Worm (Caenorhabditis elegans) whole organism, L3 larva: ENCODE measurements around the gene hst-6.

Source experiments
- R02D3.7 ChIP-seq: fragments of 150-350 bp; optimal IDR thresholded peaks from 2 replicates; lab custom pipeline; 2014; ENCODE audit warnings: missing biosample characterization, missing genetic modification characterization
- ZK546.5 ChIP-seq: sonication (generic microtip); optimal IDR thresholded peaks from 2 replicates; lab custom pipeline; 2017; ENCODE audit warnings: missing biosample characterization, missing genetic modification characterization
- aly-2 ChIP-seq: fragments of 150-350 bp; optimal IDR thresholded peaks from 2 replicates; lab custom pipeline; 2014; ENCODE audit warnings: missing biosample characterization, missing genetic modification characterization
- ama-1 ChIP-seq: fragments of 150-350 bp; optimal IDR thresholded peaks from 2 replicates; lab custom pipeline; 2018
- ceh-28 ChIP-seq: fragments of 150-350 bp; optimal IDR thresholded peaks from 2 replicates; lab custom pipeline; 2014; ENCODE audit warnings: missing biosample characterization, missing genetic modification reagents, missing genetic modification characterization
- ceh-82 ChIP-seq: fragments of 150-350 bp; optimal IDR thresholded peaks from 2 replicates; lab custom pipeline; 2014; ENCODE audit warnings: missing biosample characterization, missing genetic modification characterization
- daf-12 ChIP-seq: fragments of 150-350 bp; optimal IDR thresholded peaks from 2 replicates; lab custom pipeline; 2014; ENCODE audit warnings: missing biosample characterization, missing genetic modification reagents, missing genetic modification characterization
- egl-27 ChIP-seq: sonication (generic microtip); optimal IDR thresholded peaks from 4 replicates; lab custom pipeline; 2017; ENCODE audit warnings: missing biosample characterization, missing genetic modification reagents, missing genetic modification characterization
- egl-5 ChIP-seq: fragments of 150-350 bp; optimal IDR thresholded peaks from 2 replicates; lab custom pipeline; 2017; ENCODE audit warnings: missing biosample characterization, missing genetic modification reagents, missing genetic modification characterization, inconsistent platforms
- elt-1 ChIP-seq: fragments of 150-350 bp; optimal IDR thresholded peaks from 2 replicates; lab custom pipeline; 2014; ENCODE audit warnings: missing biosample characterization, missing genetic modification characterization
- elt-2 ChIP-seq: sonication (generic microtip); optimal IDR thresholded peaks from 2 replicates; lab custom pipeline; 2016; ENCODE audit warnings: missing genetic modification reagents, mild to moderate bottlenecking, missing genetic modification characterization, missing compliant biosample characterization
- elt-3 ChIP-seq, 3 experiments: fragments of 150-350 bp in 1 of 3; sonication (generic microtip) in 2 of 3; optimal IDR thresholded peaks; 2 replicates in 2 of 3; 4 replicates in 1 of 3; lab custom pipeline; 2014 to 2017; ENCODE audit warnings: missing biosample characterization in 3 of 3, missing genetic modification characterization in 3 of 3
- eor-1 ChIP-seq, 2 experiments: fragments of 150-350 bp; optimal IDR thresholded peaks; 2 replicates each; lab custom pipeline; 2014 to 2018; ENCODE audit warnings: missing biosample characterization in 2 of 2, missing genetic modification characterization in 2 of 2
- fkh-10 ChIP-seq: sonication (generic microtip); optimal IDR thresholded peaks from 2 replicates; lab custom pipeline; 2017; ENCODE audit warnings: missing biosample characterization, missing genetic modification reagents, missing genetic modification characterization
- fos-1 ChIP-seq: fragments of 150-350 bp; optimal IDR thresholded peaks from 2 replicates; lab custom pipeline; 2014; ENCODE audit warnings: missing biosample characterization, missing genetic modification characterization
- hmg-11 ChIP-seq: sonication (generic microtip); optimal IDR thresholded peaks from 2 replicates; lab custom pipeline; 2016; ENCODE audit warnings: missing genetic modification characterization, missing compliant biosample characterization
- jun-1 ChIP-seq: fragments of 150-350 bp; optimal IDR thresholded peaks from 2 replicates; lab custom pipeline; 2014; ENCODE audit warnings: missing biosample characterization, missing genetic modification reagents, missing genetic modification characterization
- lin-15B ChIP-seq: fragments of 150-350 bp; optimal IDR thresholded peaks from 2 replicates; lab custom pipeline; 2014; ENCODE audit warnings: missing biosample characterization, missing genetic modification characterization
- lin-39 ChIP-seq: fragments of 150-350 bp; optimal IDR thresholded peaks from 2 replicates; lab custom pipeline; 2018; ENCODE audit warnings: missing biosample characterization, missing genetic modification reagents, missing genetic modification characterization
- lsy-12 ChIP-seq: sonication (generic microtip); optimal IDR thresholded peaks from 2 replicates; lab custom pipeline; 2016; ENCODE audit warnings: mild to moderate bottlenecking, missing genetic modification characterization, missing compliant biosample characterization
- mdl-1 ChIP-seq: fragments of 150-350 bp; optimal IDR thresholded peaks from 2 replicates; lab custom pipeline; 2014; ENCODE audit warnings: missing biosample characterization, missing genetic modification characterization
- mml-1 ChIP-seq: fragments of 150-350 bp; sonication (generic microtip); optimal IDR thresholded peaks from 3 replicates; lab custom pipeline; 2014; ENCODE audit warnings: missing biosample characterization, missing genetic modification characterization
- nfya-1 ChIP-seq: sonication (generic microtip); optimal IDR thresholded peaks from 2 replicates; lab custom pipeline; 2017; ENCODE audit warnings: missing genetic modification characterization, mild to moderate bottlenecking, missing compliant biosample characterization, antibody characterized with exemption, moderate library complexity; ENCODE audit not compliant: insufficient read depth
- nhr-11 ChIP-seq: fragments of 150-350 bp; optimal IDR thresholded peaks from 2 replicates; lab custom pipeline; 2014; ENCODE audit warnings: missing biosample characterization, missing genetic modification characterization
- nhr-12 ChIP-seq: fragments of 150-350 bp; optimal IDR thresholded peaks from 2 replicates; lab custom pipeline; 2014; ENCODE audit warnings: missing biosample characterization, missing genetic modification characterization
- nhr-23 ChIP-seq: fragments of 150-350 bp; optimal IDR thresholded peaks from 2 replicates; lab custom pipeline; 2014; ENCODE audit warnings: missing biosample characterization, missing genetic modification reagents, missing genetic modification characterization
- nhr-25 ChIP-seq: sonication (generic microtip); optimal IDR thresholded peaks from 2 replicates; lab custom pipeline; 2017; ENCODE audit warnings: missing biosample characterization, missing genetic modification characterization
- nhr-28 ChIP-seq: fragments of 150-350 bp; optimal IDR thresholded peaks from 2 replicates; lab custom pipeline; 2014; ENCODE audit warnings: missing biosample characterization, missing genetic modification characterization
- nhr-43 ChIP-seq: sonication (generic microtip); optimal IDR thresholded peaks from 2 replicates; lab custom pipeline; 2016; ENCODE audit warnings: mild to moderate bottlenecking, missing genetic modification characterization, missing compliant biosample characterization; ENCODE audit not compliant: poor library complexity, severe bottlenecking
- nhr-67 ChIP-seq: fragments of 150-350 bp; optimal IDR thresholded peaks from 2 replicates; lab custom pipeline; 2014; ENCODE audit warnings: missing biosample characterization, missing genetic modification characterization
- nhr-76 ChIP-seq: fragments of 150-350 bp; sonication (generic microtip); optimal IDR thresholded peaks from 5 replicates; lab custom pipeline; 2014; ENCODE audit warnings: missing biosample characterization, missing genetic modification characterization
- nhr-77 ChIP-seq: fragments of 150-350 bp; optimal IDR thresholded peaks from 2 replicates; lab custom pipeline; 2014; ENCODE audit warnings: missing biosample characterization, missing genetic modification characterization
- pha-4 ChIP-seq: fragments of 150-350 bp; optimal IDR thresholded peaks from 2 replicates; lab custom pipeline; 2014; ENCODE audit warnings: missing biosample characterization, missing genetic modification reagents, missing genetic modification characterization
- pqm-1 ChIP-seq: fragments of 150-350 bp; optimal IDR thresholded peaks from 2 replicates; lab custom pipeline; 2017; ENCODE audit warnings: missing biosample characterization, missing genetic modification characterization, inconsistent platforms
- sea-2 ChIP-seq: fragments of 150-350 bp; sonication (generic microtip); optimal IDR thresholded peaks from 4 replicates; lab custom pipeline; 2014; ENCODE audit warnings: missing biosample characterization, missing genetic modification reagents, missing genetic modification characterization
- snpc-4 ChIP-seq: fragments of 150-350 bp; optimal IDR thresholded peaks from 2 replicates; lab custom pipeline; 2014; ENCODE audit warnings: missing biosample characterization, missing genetic modification characterization
- tbx-2 ChIP-seq: sonication (generic microtip); optimal IDR thresholded peaks from 2 replicates; lab custom pipeline; 2016; ENCODE audit warnings: mild to moderate bottlenecking, missing genetic modification characterization, missing compliant biosample characterization
- unc-39 ChIP-seq: sonication (generic microtip); optimal IDR thresholded peaks from 4 replicates; lab custom pipeline; 2017; ENCODE audit warnings: missing biosample characterization, missing genetic modification characterization
- zag-1 ChIP-seq: fragments of 150-350 bp; optimal IDR thresholded peaks from 2 replicates; lab custom pipeline; 2014; ENCODE audit warnings: missing biosample characterization, missing genetic modification characterization
- ztf-11 ChIP-seq: fragments of 150-350 bp; optimal IDR thresholded peaks from 2 replicates; lab custom pipeline; 2014; ENCODE audit warnings: missing biosample characterization, missing genetic modification characterization
- ztf-4 ChIP-seq: fragments of 150-350 bp; optimal IDR thresholded peaks from 2 replicates; lab custom pipeline; 2014; ENCODE audit warnings: missing biosample characterization, missing genetic modification characterization

hst-6 gene

ce11 chrX:5275209-5275608 lies at the start of gene hst-6:
hst-6 (plus strand) TSS chrX:5275561.
- TF ChIP-seq pqm-1, result peak; percentile 47
- peak; percentile 72 for TF ChIP-seq nfya-1
- peak; percentile 81 for TF ChIP-seq lin-39 (tag; lab: Kevin White, UChicago)
- TF ChIP-seq nhr-11, result no peak
- peak; percentile 66 for TF ChIP-seq nhr-25 (tag; lab: Kevin White, UChicago)
- TF ChIP-seq eor-1 (tag; optimal IDR thresholded peaks at IDR 0.05; lab: Kevin White, UChicago), result no peak
- TF ChIP-seq elt-2, result peak; percentile 68
- no peak for TF ChIP-seq ceh-82 (tag; lab: Kevin White, UChicago)
- peak; percentile 35 for TF ChIP-seq ceh-28 (tag; lab: Kevin White, UChicago)
- TF ChIP-seq jun-1 (tag; lab: Kevin White, UChicago), result no peak
- TF ChIP-seq lin-15B, result peak; percentile 68
- peak; percentile 40 for TF ChIP-seq nhr-23
- TF ChIP-seq mml-1 (tag; lab: Kevin White, UChicago), result no peak
- TF ChIP-seq egl-5 (tag; lab: Kevin White, UChicago), result peak; percentile 55
- TF ChIP-seq ama-1 (lab: Kevin White, UChicago), result no peak
- TF ChIP-seq unc-39 (tag; lab: Kevin White, UChicago), result no peak
- no peak for TF ChIP-seq fkh-10
- TF ChIP-seq daf-12 (tag; lab: Kevin White, UChicago), result no peak
- peak; percentile 61 for TF ChIP-seq R02D3.7 (tag; lab: Kevin White, UChicago)
- TF ChIP-seq ZK546.5, result no peak
- TF ChIP-seq ztf-11, result no peak
- peak; percentile 75 for TF ChIP-seq snpc-4 (tag; lab: Kevin White, UChicago)
- peak; percentile 29 for TF ChIP-seq nhr-43 (tag; lab: Kevin White, UChicago)
- no peak for TF ChIP-seq nhr-77
- TF ChIP-seq hmg-11, result peak; percentile 78
- TF ChIP-seq pha-4 (tag; lab: Kevin White, UChicago), result peak; percentile 79

DNA sequence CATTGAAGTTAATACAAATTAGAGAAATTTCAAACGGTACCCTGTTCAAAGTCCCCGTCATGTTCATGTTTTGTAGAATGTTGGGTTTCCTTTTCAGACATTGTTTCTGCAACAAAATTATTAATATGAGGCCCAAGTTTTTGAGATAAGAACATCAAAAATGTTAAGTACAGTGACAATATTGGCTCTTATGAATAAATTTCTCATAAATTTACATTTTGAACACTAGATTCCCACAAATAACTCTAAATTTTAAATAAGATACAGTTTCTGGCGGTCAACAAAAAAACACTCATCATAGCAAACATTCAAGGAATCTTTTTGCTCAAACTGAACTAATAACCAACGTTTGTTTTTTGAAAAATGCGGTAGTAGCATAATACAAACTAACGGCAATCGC lies 49.1 kb upstream of the hst-6 start, which contains the start of gene H28G03.3:
H28G03.3 (minus strand) TSS at position 101 of the 400 bp plus-strand sequence.
- no peak for TF ChIP-seq lsy-12 (tag; lab: Kevin White, UChicago)
- no peak for TF ChIP-seq nhr-23
- TF ChIP-seq fos-1, result no peak

DNA sequence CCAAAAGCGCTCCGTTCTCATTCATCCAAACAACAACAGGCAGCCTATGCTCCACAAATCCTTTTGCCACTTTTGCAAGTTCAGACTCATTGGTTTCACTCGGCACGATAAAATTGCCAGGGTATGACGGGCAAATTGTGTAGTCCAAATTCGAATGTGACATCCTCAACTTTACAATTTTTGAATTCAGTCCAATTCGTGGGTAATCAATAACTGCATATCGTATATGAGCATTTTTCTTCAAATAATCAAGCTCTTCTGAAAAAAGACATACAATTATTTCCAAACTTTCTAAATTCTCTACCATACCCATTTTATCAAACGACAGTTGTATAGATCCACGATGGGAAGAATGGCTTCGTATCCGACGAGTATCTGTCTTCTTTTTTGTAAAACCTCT lies 37.1 kb upstream of the hst-6 start:
- no peak for TF ChIP-seq nhr-12
- TF ChIP-seq mdl-1 (tag; lab: Kevin White, UChicago), result no peak
- TF ChIP-seq aly-2, result no peak
- no peak for TF ChIP-seq sea-2 (GFP tag; lab: Kevin White, UChicago)
- TF ChIP-seq nhr-28 (tag; lab: Kevin White, UChicago), result no peak
- TF ChIP-seq egl-27 (tag; lab: Kevin White, UChicago), result no peak
- TF ChIP-seq nhr-23, result no peak
- no peak for TF ChIP-seq mml-1 (tag; lab: Kevin White, UChicago)

DNA sequence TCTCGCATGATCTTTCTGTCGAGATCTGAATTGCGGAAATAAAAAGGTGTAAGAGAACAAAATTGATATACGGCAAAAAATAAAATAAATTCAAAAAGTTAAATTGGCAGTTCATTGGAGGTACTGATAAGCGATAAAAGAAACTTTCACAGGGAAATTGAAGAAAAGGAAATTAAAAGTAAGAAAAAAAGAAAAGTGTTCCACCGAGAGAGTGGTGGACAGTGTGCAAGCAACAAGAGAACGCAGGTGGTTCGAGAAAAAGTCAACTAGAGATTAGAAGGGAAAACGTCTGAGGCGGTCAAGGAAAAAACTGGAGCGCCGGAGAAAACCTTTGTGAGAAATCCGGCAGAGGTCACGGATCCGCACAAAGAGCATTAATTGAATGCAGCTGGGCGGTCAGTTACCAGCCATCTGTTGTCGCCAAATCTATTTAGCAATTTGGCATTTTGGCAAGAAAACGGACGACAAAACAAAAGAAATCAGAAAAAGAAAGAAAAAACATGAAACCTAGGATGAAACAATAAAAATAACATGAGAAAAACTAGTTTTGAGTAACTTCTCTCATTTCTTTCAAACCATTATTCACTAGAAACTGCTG lies 31.9 kb upstream of the hst-6 start, which contains the start of gene mtm-5:
mtm-5 (minus strand) TSS at position 27 of the 598 bp plus-strand sequence.
- TF ChIP-seq elt-2 (peak; percentile 68), nhr-23 (peak; percentile 1), ceh-28 (tag; lab: Kevin White, UChicago) (no peak)

DNA sequence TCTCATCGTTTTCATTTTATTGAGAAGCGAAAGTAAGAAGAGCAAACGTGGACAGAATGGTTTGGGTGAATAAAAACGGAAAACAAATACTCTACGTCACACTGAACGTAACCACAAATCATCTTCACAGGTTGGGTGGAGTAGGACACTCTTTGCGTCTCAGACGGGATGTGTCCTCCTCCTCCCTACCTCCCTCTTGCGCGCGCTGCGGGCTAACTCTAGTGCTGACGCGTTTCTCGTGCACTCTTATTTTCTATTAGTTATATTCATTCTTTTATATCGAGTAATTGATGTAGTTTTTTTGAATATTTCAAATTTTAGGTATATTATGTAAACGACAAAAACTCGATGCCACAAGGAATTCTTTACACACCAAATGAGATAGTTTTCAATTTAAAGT lies 31.3 kb upstream of the hst-6 start, which contains the start of gene Y34B4A.7:
Y34B4A.7 (plus strand) TSS at position 297 of the 400 bp plus-strand sequence.
- TF ChIP-seq ceh-82 (tag; lab: Kevin White, UChicago), result no peak
- peak; percentile 72 for TF ChIP-seq nhr-23
- peak; percentile 71 for TF ChIP-seq lin-39 (tag; lab: Kevin White, UChicago)
- TF ChIP-seq ceh-28 (tag; lab: Kevin White, UChicago), result peak; percentile 19
- peak; percentile 76 for TF ChIP-seq nhr-25 (tag; lab: Kevin White, UChicago)
- TF ChIP-seq pha-4 (tag; lab: Kevin White, UChicago), result peak; percentile 73
- no peak for TF ChIP-seq elt-1 (tag; lab: Kevin White, UChicago)
- TF ChIP-seq lsy-12 (tag; lab: Kevin White, UChicago), result no peak
- TF ChIP-seq lin-15B, result peak; percentile 48
- no peak for TF ChIP-seq sea-2 (GFP tag; lab: Kevin White, UChicago)
- no peak for TF ChIP-seq mdl-1 (tag; lab: Kevin White, UChicago)
- no peak for TF ChIP-seq aly-2
- TF ChIP-seq snpc-4 (tag; lab: Kevin White, UChicago), result peak; percentile 80
- TF ChIP-seq egl-5 (tag; lab: Kevin White, UChicago), result no peak
- TF ChIP-seq nhr-28 (tag; lab: Kevin White, UChicago), result no peak
- TF ChIP-seq pqm-1, result no peak
- no peak for TF ChIP-seq fkh-10
- TF ChIP-seq nhr-67 (tag; lab: Kevin White, UChicago), result no peak
- no peak for TF ChIP-seq ZK546.5
- TF ChIP-seq tbx-2 (tag; lab: Kevin White, UChicago), result peak; percentile 45
- TF ChIP-seq elt-2, result peak; percentile 39
- TF ChIP-seq jun-1 (tag; lab: Kevin White, UChicago), result no peak
- no peak for TF ChIP-seq fos-1
- TF ChIP-seq elt-3 (tag; optimal IDR thresholded peaks at IDR 0.05; lab: Kevin White, UChicago), result no peak
- TF ChIP-seq nhr-76 (tag; lab: Kevin White, UChicago), result no peak
- TF ChIP-seq ztf-4 (tag; lab: Kevin White, UChicago), result no peak
- TF ChIP-seq zag-1 (tag; lab: Kevin White, UChicago), result no peak
- no peak for TF ChIP-seq R02D3.7 (tag; lab: Kevin White, UChicago)
- TF ChIP-seq unc-39 (tag; lab: Kevin White, UChicago), result no peak
- no peak for TF ChIP-seq daf-12 (tag; lab: Kevin White, UChicago)
- no peak for TF ChIP-seq nhr-12
- no peak for TF ChIP-seq ama-1 (lab: Kevin White, UChicago)
- peak; percentile 37 for TF ChIP-seq hmg-11
- TF ChIP-seq egl-27 (tag; lab: Kevin White, UChicago), result no peak
- no peak for TF ChIP-seq ztf-11
